Worm (Caenorhabditis elegans) whole organism, L1 larva: ENCODE measurements around the gene D1086.19.

Source experiments
- C16A3.4 ChIP-seq: fragments of 150-350 bp; optimal IDR thresholded peaks from 2 replicates; lab custom pipeline; 2014; ENCODE audit warnings: missing biosample characterization, missing genetic modification characterization
- ceh-88 ChIP-seq: fragments of 200-800 bp; sonication (Bioruptor generic); IDR thresholded peaks from 2 replicates; pipeline ENCODE4 v1.3.6; 2022; ENCODE audit warnings: missing genetic modification characterization, missing compliant biosample characterization
- ces-1 ChIP-seq: fragments of 150-350 bp; optimal IDR thresholded peaks from 2 replicates; lab custom pipeline; 2014; ENCODE audit warnings: missing biosample characterization, missing genetic modification reagents, missing genetic modification characterization
- elt-2 ChIP-seq: sonication (generic microtip); optimal IDR thresholded peaks from 2 replicates; lab custom pipeline; 2016; ENCODE audit warnings: missing genetic modification characterization, mild to moderate bottlenecking, inconsistent platforms, missing compliant biosample characterization, missing genetic modification reagents
- grh-1 ChIP-seq: fragments of 200-800 bp; sonication (Bioruptor generic); IDR thresholded peaks from 2 replicates; pipeline ENCODE4 v1.3.6; 2022; ENCODE audit warnings: missing genetic modification reagents, missing genetic modification characterization, missing compliant biosample characterization
- mep-1 ChIP-seq: fragments of 150-350 bp; optimal IDR thresholded peaks from 2 replicates; lab custom pipeline; 2014; ENCODE audit warnings: missing biosample characterization, missing genetic modification characterization
- nhr-12 ChIP-seq: sonication (generic microtip); optimal IDR thresholded peaks from 2 replicates; lab custom pipeline; 2017; ENCODE audit warnings: missing biosample characterization, missing genetic modification characterization
- nhr-237 ChIP-seq: fragments of 150-350 bp; optimal IDR thresholded peaks from 2 replicates; lab custom pipeline; 2014; ENCODE audit warnings: missing biosample characterization, missing genetic modification characterization
- pqm-1 ChIP-seq: sonication (generic microtip); optimal IDR thresholded peaks from 3 replicates; lab custom pipeline; 2017; ENCODE audit warnings: missing biosample characterization, missing genetic modification characterization
- rnt-1 ChIP-seq: sonication (generic microtip); optimal IDR thresholded peaks from 2 replicates; lab custom pipeline; 2016; ENCODE audit warnings: mild to moderate bottlenecking, missing genetic modification characterization, moderate library complexity, missing compliant biosample characterization
- snpc-4 ChIP-seq: fragments of 150-350 bp; optimal IDR thresholded peaks from 2 replicates; lab custom pipeline; 2014; ENCODE audit warnings: missing biosample characterization, missing genetic modification characterization
- vab-15 ChIP-seq: sonication (generic microtip); optimal IDR thresholded peaks from 2 replicates; lab custom pipeline; 2017; ENCODE audit warnings: missing genotype, mild to moderate bottlenecking, missing genetic modification characterization, missing compliant biosample characterization

DNA sequence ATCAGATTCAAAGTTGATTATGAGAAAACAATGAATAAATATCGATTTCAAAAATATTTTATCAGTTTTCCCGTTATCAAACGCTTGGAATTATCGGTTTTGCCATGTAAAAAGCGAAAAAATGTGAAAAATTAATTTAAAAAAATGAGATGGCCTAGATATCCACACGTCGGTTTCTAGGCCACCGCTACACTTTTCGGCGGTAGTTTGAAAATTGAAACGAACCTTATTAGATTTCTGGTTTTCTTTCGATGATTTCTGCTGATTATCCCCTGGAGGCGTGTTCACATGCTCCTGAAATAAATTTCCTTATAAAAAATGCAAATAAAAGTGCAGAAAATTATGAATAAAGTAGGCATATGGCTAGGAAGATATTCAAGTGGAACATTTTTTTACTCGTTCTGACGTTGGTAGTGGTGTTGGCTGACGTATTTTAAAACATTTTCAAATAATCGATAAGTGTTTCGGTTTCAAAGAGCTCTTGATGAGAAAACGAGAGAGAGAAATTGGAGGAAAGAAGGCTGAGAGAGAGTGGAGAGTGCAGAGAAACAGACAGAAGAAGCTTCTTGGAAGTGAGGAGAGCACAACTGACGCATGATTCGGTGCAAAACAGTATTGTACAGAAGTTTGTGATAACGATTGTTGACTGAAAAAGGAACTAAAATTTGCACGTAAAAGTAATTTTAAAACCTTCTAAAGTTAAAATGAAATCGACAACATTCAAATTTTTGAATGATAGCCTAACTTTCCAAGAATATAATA lies 45.0 kb downstream of the D1086.19 start:
- TF ChIP-seq ceh-88 (GFP tag; lab: Robert Waterston, UW) (no peak), snpc-4 (no peak), pqm-1 (tag; lab: Kevin White, UChicago) (no peak), rnt-1 (tag; lab: Kevin White, UChicago) (peak; percentile 52), C16A3.4 (tag; lab: Kevin White, UChicago) (no peak), ces-1 (GFP tag; lab: Kevin White, UChicago) (no peak), nhr-12 (tag; lab: Kevin White, UChicago) (no peak), grh-1 (GFP tag; lab: Robert Waterston, UW) (no peak), elt-2 (peak; percentile 39), mep-1 (tag; lab: Kevin White, UChicago) (no peak), nhr-237 (tag; lab: Kevin White, UChicago) (no peak), vab-15 (no peak)
